Worm (Caenorhabditis elegans) whole organism, L2 larva: ENCODE data around the gene egli-1.

Experiments used
- alr-1 ChIP-seq: fragments of 150-350 bp; optimal IDR thresholded peaks from 2 replicates; lab custom pipeline; 2014; ENCODE audit warnings: missing biosample characterization, missing genetic modification characterization
- aly-2 ChIP-seq: fragments of 150-350 bp; optimal IDR thresholded peaks from 2 replicates; lab custom pipeline; 2014; ENCODE audit warnings: missing biosample characterization, missing genetic modification characterization
- blmp-1 ChIP-seq: sonication (generic microtip); optimal IDR thresholded peaks from 2 replicates; lab custom pipeline; 2017; ENCODE audit warnings: missing genetic modification characterization, mild to moderate bottlenecking, missing compliant biosample characterization, antibody characterized with exemption, moderate library complexity; ENCODE audit not compliant: insufficient read depth
- ceh-82 ChIP-seq: fragments of 150-350 bp; optimal IDR thresholded peaks from 2 replicates; lab custom pipeline; 2014; ENCODE audit warnings: missing biosample characterization, missing genetic modification characterization
- crh-2 ChIP-seq: sonication (generic microtip); optimal IDR thresholded peaks from 2 replicates; lab custom pipeline; 2017; ENCODE audit warnings: missing biosample characterization, missing genetic modification characterization
- dmd-4 ChIP-seq: sonication (generic microtip); optimal IDR thresholded peaks from 2 replicates; lab custom pipeline; 2017; ENCODE audit warnings: missing biosample characterization, missing genetic modification characterization
- elt-1 ChIP-seq: fragments of 150-350 bp; optimal IDR thresholded peaks from 2 replicates; lab custom pipeline; 2014; ENCODE audit warnings: missing biosample characterization, missing genetic modification characterization
- mdl-1 ChIP-seq, 2 experiments: fragments of 150-350 bp in 1 of 2; sonication (generic microtip) in 1 of 2; optimal IDR thresholded peaks; 2 replicates each; lab custom pipeline; 2017; ENCODE audit warnings: missing biosample characterization in 2 of 2, missing genetic modification characterization in 2 of 2
- nhr-12 ChIP-seq: fragments of 150-350 bp; optimal IDR thresholded peaks from 2 replicates; lab custom pipeline; 2014; ENCODE audit warnings: missing biosample characterization, missing genetic modification characterization
- nhr-129 ChIP-seq: fragments of 150-350 bp; optimal IDR thresholded peaks from 2 replicates; lab custom pipeline; 2014; ENCODE audit warnings: missing biosample characterization, missing genetic modification characterization
- nhr-21 ChIP-seq: fragments of 150-350 bp; optimal IDR thresholded peaks from 2 replicates; lab custom pipeline; 2014; ENCODE audit warnings: missing biosample characterization, missing genetic modification characterization
- nhr-25 ChIP-seq: fragments of 150-350 bp; sonication (generic microtip); optimal IDR thresholded peaks from 3 replicates; lab custom pipeline; 2014; ENCODE audit warnings: missing biosample characterization, missing genetic modification characterization
- nhr-6 ChIP-seq: fragments of 150-350 bp; optimal IDR thresholded peaks from 2 replicates; lab custom pipeline; 2014; ENCODE audit warnings: missing biosample characterization, missing genetic modification characterization
- nhr-77 ChIP-seq: fragments of 150-350 bp; optimal IDR thresholded peaks from 2 replicates; lab custom pipeline; 2014; ENCODE audit warnings: missing biosample characterization, missing genetic modification characterization
- peb-1 ChIP-seq: fragments of 150-350 bp; optimal IDR thresholded peaks from 2 replicates; lab custom pipeline; 2014; ENCODE audit warnings: missing biosample characterization, missing genetic modification characterization
- sem-4 ChIP-seq: fragments of 150-350 bp; optimal IDR thresholded peaks from 2 replicates; lab custom pipeline; 2014; ENCODE audit warnings: missing biosample characterization, missing genetic modification reagents, missing genetic modification characterization
- skn-1 ChIP-seq: sonication (generic microtip); optimal IDR thresholded peaks from 2 replicates; lab custom pipeline; 2017; ENCODE audit warnings: missing biosample characterization, missing genetic modification characterization
- sma-3 ChIP-seq: sonication (generic microtip); optimal IDR thresholded peaks from 2 replicates; lab custom pipeline; 2016; ENCODE audit warnings: missing genetic modification reagents, missing genetic modification characterization, missing compliant biosample characterization
- snpc-4 ChIP-seq: fragments of 150-350 bp; optimal IDR thresholded peaks from 2 replicates; lab custom pipeline; 2014; ENCODE audit warnings: missing biosample characterization, missing genetic modification characterization
- unc-39 ChIP-seq: fragments of 150-350 bp; optimal IDR thresholded peaks from 2 replicates; lab custom pipeline; 2014; ENCODE audit warnings: missing biosample characterization, missing genetic modification characterization
- unc-55 ChIP-seq: fragments of 150-350 bp; sonication (generic microtip); optimal IDR thresholded peaks from 3 replicates; lab custom pipeline; 2014; ENCODE audit warnings: missing biosample characterization, missing genetic modification reagents, missing genetic modification characterization
- ztf-1 ChIP-seq: fragments of 200-800 bp; sonication (Bioruptor generic); conservative IDR thresholded peaks from 2 replicates; pipeline ENCODE4 v1.3.6; 2022; ENCODE audit warnings: missing genetic modification characterization, missing compliant biosample characterization
- ztf-11 ChIP-seq: sonication (generic microtip); optimal IDR thresholded peaks from 2 replicates; lab custom pipeline; 2017; ENCODE audit warnings: missing biosample characterization, missing genetic modification characterization
- ztf-4 ChIP-seq: fragments of 150-350 bp; optimal IDR thresholded peaks from 2 replicates; lab custom pipeline; 2014; ENCODE audit warnings: missing biosample characterization, missing genetic modification characterization

egli-1 gene

ce11 chrII:9362249-9362648, 38.5 kb downstream of the egli-1 start:
- TF ChIP-seq blmp-1 (tag; lab: Kevin White, UChicago) = no peak
- no peak for TF ChIP-seq unc-39 (tag; lab: Kevin White, UChicago)
- no peak for TF ChIP-seq ceh-82
- no peak for TF ChIP-seq nhr-77 (tag; lab: Kevin White, UChicago)
- TF ChIP-seq sma-3 (GFP tag; lab: Kevin White, UChicago) = no peak
- no peak for TF ChIP-seq aly-2
- no peak for TF ChIP-seq ztf-11 (tag; lab: Kevin White, UChicago)
- no peak for TF ChIP-seq nhr-129 (tag; lab: Kevin White, UChicago)

DNA sequence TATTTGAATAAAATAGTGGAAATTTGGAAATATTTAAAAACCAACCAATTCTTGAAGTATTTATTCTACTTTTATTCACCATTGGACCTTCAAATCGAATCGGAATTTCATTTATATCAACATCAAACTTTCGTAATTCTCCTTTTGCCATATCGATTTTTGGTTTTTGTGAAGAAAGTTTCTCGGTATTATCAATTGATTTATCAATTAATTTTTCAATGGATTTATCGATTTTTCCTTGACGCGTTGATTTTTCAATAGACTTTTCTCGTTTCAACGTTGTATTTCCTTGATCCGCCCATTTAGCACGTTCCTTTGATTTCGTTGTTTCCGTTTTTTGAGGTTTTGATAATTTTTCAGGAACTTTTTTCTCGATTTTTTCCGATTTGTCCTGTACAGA, 45.6 kb downstream of the egli-1 start:
- TF ChIP-seq nhr-12 (tag; lab: Kevin White, UChicago) (no peak), skn-1 (tag; lab: Kevin White, UChicago) (no peak), crh-2 (tag; lab: Kevin White, UChicago) (no peak), ztf-11 (tag; lab: Kevin White, UChicago) (no peak), snpc-4 (tag; lab: Kevin White, UChicago) (no peak), peb-1 (tag; lab: Kevin White, UChicago) (no peak)

DNA sequence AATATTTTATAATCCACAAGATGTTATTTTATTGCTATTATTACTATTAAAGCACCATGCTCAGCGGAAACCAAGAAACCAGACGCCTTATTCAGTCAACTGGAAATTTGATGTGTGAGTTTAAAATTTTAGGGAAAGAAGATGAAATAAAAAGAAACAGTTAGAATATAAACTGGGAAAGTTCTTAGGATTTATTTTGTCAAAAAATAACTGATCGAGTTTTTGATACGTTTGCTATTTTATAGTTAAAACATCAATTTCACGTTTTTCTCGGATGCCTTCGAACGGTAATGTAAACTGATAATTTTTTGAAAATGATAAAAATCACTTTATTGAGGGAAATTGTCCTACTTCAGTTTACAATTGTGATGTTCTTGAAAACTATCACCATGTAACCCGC, 48.6 kb downstream of the egli-1 start, which contains the start of gene C06C3.3:
Gene C06C3.3, minus strand, starts transcription at position 101 of the 400 bp plus-strand sequence.
- no peak for TF ChIP-seq nhr-6 (tag; lab: Kevin White, UChicago)
- TF ChIP-seq, all 48 proteins: peak for 0

DNA sequence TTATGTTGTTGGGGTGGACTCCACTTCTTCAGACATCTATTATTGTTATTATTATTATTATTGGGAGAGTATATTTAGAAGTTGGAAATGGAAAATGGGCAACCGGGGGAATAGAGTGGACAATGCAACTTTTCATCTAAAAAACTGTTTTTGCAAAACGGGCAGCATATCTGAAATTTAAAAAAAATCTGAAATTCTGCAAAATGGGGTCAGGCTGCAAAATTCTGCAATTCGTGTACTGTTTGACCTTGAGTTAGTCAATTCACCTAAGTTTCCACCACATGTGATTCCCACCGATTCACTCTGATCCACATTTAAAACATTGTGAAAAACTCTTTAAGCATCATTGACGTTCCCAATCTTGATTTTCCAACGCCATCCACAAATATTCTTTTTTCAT, 49.2 kb downstream of the egli-1 start, which contains the start of gene C06C3.4:
Gene C06C3.4, plus strand, starts transcription at position 301 of the 400 bp plus-strand sequence.
- no peak for TF ChIP-seq alr-1
- no peak for TF ChIP-seq ceh-82
- no peak for TF ChIP-seq unc-55
- no peak for TF ChIP-seq sma-3 (GFP tag; lab: Kevin White, UChicago)
- no peak for TF ChIP-seq ztf-4 (tag; lab: Kevin White, UChicago)
- TF ChIP-seq nhr-21 (tag; lab: Kevin White, UChicago) = no peak
- no peak for TF ChIP-seq elt-1
- TF ChIP-seq skn-1 (tag; lab: Kevin White, UChicago) = no peak
- TF ChIP-seq nhr-25 (tag; lab: Kevin White, UChicago) = no peak
- no peak for TF ChIP-seq peb-1 (tag; lab: Kevin White, UChicago)
- TF ChIP-seq mdl-1 (tag; optimal IDR thresholded peaks at IDR 0.05; lab: Kevin White, UChicago) = no peak
- TF ChIP-seq dmd-4 (tag; lab: Kevin White, UChicago) = no peak
- TF ChIP-seq sem-4 (tag; lab: Kevin White, UChicago) = no peak
- no peak for TF ChIP-seq ztf-1 (GFP tag; lab: Robert Waterston, UW)
- no peak for TF ChIP-seq nhr-12 (tag; lab: Kevin White, UChicago)
